Fruit fly (Drosophila melanogaster) whole organism, embryonic: ENCODE results near the gene Ufd4.

Source experiments
- BEAF-32 ChIP-seq: fragments of 200-800 bp; sonication (Bioruptor generic); optimal IDR thresholded peaks from 3 replicates; lab custom pipeline; 2017; ENCODE audit warnings: missing biosample characterization, missing genetic modification characterization, mild to moderate bottlenecking, moderate library complexity, missing genetic modification reagents
- CG1024 ChIP-seq: fragments of 200-800 bp; sonication (Bioruptor generic); IDR thresholded peaks from 2 replicates; pipeline ENCODE4 v1.3.6; 2022; ENCODE audit warnings: missing biosample characterization, missing genetic modification characterization
- CG10267 ChIP-seq: fragments of 200-800 bp; sonication (Bioruptor generic); optimal IDR thresholded peaks from 2 replicates; lab custom pipeline; 2018; ENCODE audit warnings: missing biosample characterization, mild to moderate bottlenecking, missing genetic modification characterization, moderate library complexity
- CG11723 ChIP-seq: fragments of 200-800 bp; sonication (Bioruptor generic); optimal IDR thresholded peaks from 2 replicates; lab custom pipeline; 2017; ENCODE audit warnings: missing biosample characterization, mild to moderate bottlenecking, missing genetic modification characterization
- CG12659 ChIP-seq: fragments of 200-800 bp; sonication (Bioruptor generic); optimal IDR thresholded peaks from 3 replicates; lab custom pipeline; 2017; ENCODE audit warnings: mild to moderate bottlenecking, missing biosample characterization, missing genetic modification reagents, missing genetic modification characterization
- CG14050 ChIP-seq: fragments of 200-800 bp; sonication (Bioruptor generic); IDR thresholded peaks from 3 replicates; pipeline ENCODE4 v1.3.6; 2022; ENCODE audit warnings: missing biosample characterization, missing genetic modification characterization
- CG14710 ChIP-seq: fragments of 200-800 bp; sonication (Bioruptor generic); optimal IDR thresholded peaks from 3 replicates; lab custom pipeline; 2019; ENCODE audit warnings: missing biosample characterization, mild to moderate bottlenecking, missing genetic modification characterization, moderate library complexity
- CG1603 ChIP-seq: fragments of 200-800 bp; sonication (Bioruptor generic); optimal IDR thresholded peaks from 2 replicates; lab custom pipeline; 2019; ENCODE audit warnings: missing biosample characterization, mild to moderate bottlenecking, missing genetic modification characterization, moderate library complexity
- CG17568 ChIP-seq: fragments of 200-800 bp; sonication (Bioruptor generic); optimal IDR thresholded peaks from 2 replicates; lab custom pipeline; 2018; ENCODE audit warnings: missing biosample characterization, mild to moderate bottlenecking, missing genetic modification characterization, moderate library complexity
- CG30020 ChIP-seq: fragments of 200-800 bp; optimal IDR thresholded peaks from 2 replicates; lab custom pipeline; 2019; ENCODE audit warnings: missing biosample characterization, mild to moderate bottlenecking, missing genetic modification characterization, moderate library complexity
- CG4617 ChIP-seq: fragments of 200-800 bp; sonication (Bioruptor generic); optimal IDR thresholded peaks from 3 replicates; lab custom pipeline; 2016; ENCODE audit warnings: missing biosample characterization, missing genetic modification characterization, borderline replicate concordance
- CG6791 ChIP-seq: fragments of 200-800 bp; sonication (Bioruptor generic); IDR thresholded peaks from 3 replicates; pipeline ENCODE4 v1.3.6; 2022; ENCODE audit warnings: missing biosample characterization, missing genetic modification characterization; ENCODE audit not compliant: partially characterized antibody
- CG7271 ChIP-seq: fragments of 200-800 bp; sonication (Bioruptor generic); optimal IDR thresholded peaks from 2 replicates; lab custom pipeline; 2018; ENCODE audit warnings: missing biosample characterization, mild to moderate bottlenecking, missing genetic modification characterization, moderate library complexity
- CG7745 ChIP-seq: fragments of 200-800 bp; sonication (Bioruptor generic); optimal IDR thresholded peaks from 2 replicates; lab custom pipeline; 2018; ENCODE audit warnings: missing biosample characterization, mild to moderate bottlenecking, missing genetic modification characterization, moderate library complexity
- CG8290 ChIP-seq, 3 experiments: fragments of 200-800 bp; sonication (Bioruptor generic); optimal IDR thresholded peaks; 2 replicates each; lab custom pipeline; 2016 to 2019; ENCODE audit warnings: missing biosample characterization in 3 of 3, missing genetic modification characterization in 3 of 3, mild to moderate bottlenecking in 2 of 3, moderate library complexity in 1 of 3
- CG9215 ChIP-seq: fragments of 200-800 bp; sonication (Bioruptor generic); IDR thresholded peaks from 2 replicates; pipeline ENCODE4 v1.3.6; 2022; ENCODE audit warnings: missing biosample characterization, missing genetic modification characterization
- CG9437 ChIP-seq: fragments of 200-800 bp; sonication (Bioruptor generic); optimal IDR thresholded peaks from 2 replicates; lab custom pipeline; 2018; ENCODE audit warnings: missing biosample characterization, mild to moderate bottlenecking, missing genetic modification characterization
- Dp ChIP-seq: fragments of 200-800 bp; sonication (Bioruptor generic); optimal IDR thresholded peaks from 2 replicates; lab custom pipeline; 2018; ENCODE audit warnings: missing biosample characterization, mild to moderate bottlenecking, missing genetic modification characterization, moderate library complexity
- E2f2 ChIP-seq: fragments of 200-800 bp; sonication (Bioruptor generic); IDR thresholded peaks from 2 replicates; pipeline ENCODE4 v1.3.6; 2022; ENCODE audit warnings: missing biosample characterization, missing genetic modification characterization
- Fer1 ChIP-seq: fragments of 200-800 bp; sonication (Bioruptor generic); optimal IDR thresholded peaks from 2 replicates; lab custom pipeline; 2017; ENCODE audit warnings: missing biosample characterization, mild to moderate bottlenecking, missing genetic modification characterization
- MBD-R2 ChIP-seq: fragments of 200-800 bp; sonication (Bioruptor generic); IDR thresholded peaks from 2 replicates; pipeline ENCODE4 v1.3.6; 2022; ENCODE audit warnings: missing biosample characterization, missing genetic modification characterization
- MESR4 ChIP-seq: fragments of 200-800 bp; sonication (Bioruptor generic); optimal IDR thresholded peaks from 2 replicates; lab custom pipeline; 2018; ENCODE audit warnings: missing biosample characterization, mild to moderate bottlenecking, missing genetic modification characterization, moderate library complexity
- Med ChIP-seq: fragments of 200-800 bp; sonication (Bioruptor generic); peaks from one replicate; lab custom pipeline; 2016; ENCODE audit warnings: missing biosample characterization, missing genetic modification characterization, mild to moderate bottlenecking, inconsistent platforms, moderate library complexity
- Mrtf ChIP-seq: fragments of 200-800 bp; sonication (Bioruptor generic); IDR thresholded peaks from 3 replicates; pipeline ENCODE4 v1.3.6; 2022; ENCODE audit warnings: missing biosample characterization, missing genetic modification characterization
- Nf-YC ChIP-seq: fragments of 200-800 bp; optimal IDR thresholded peaks from 3 replicates; lab custom pipeline; 2019; ENCODE audit warnings: missing biosample characterization, mild to moderate bottlenecking, missing genetic modification characterization, moderate library complexity
- Oli ChIP-seq: fragments of 200-800 bp; sonication (Bioruptor generic); optimal IDR thresholded peaks from 2 replicates; lab custom pipeline; 2018; ENCODE audit warnings: missing biosample characterization, mild to moderate bottlenecking, missing genetic modification characterization, moderate library complexity
- Sry-δ ChIP-seq: fragments of 200-800 bp; sonication (Bioruptor generic); optimal IDR thresholded peaks from 2 replicates; lab custom pipeline; 2016; ENCODE audit warnings: missing biosample characterization, missing genetic modification characterization
- Tbp ChIP-seq: fragments of >200 bp; optimal IDR thresholded peaks from 2 replicates; lab custom pipeline; 2018; ENCODE audit warnings: missing biosample characterization, missing genetic modification characterization
- Vsx1 ChIP-seq: fragments of 200-800 bp; sonication (Bioruptor generic); optimal IDR thresholded peaks from 2 replicates; lab custom pipeline; 2017; ENCODE audit warnings: missing biosample characterization, mild to moderate bottlenecking, missing genetic modification characterization, missing genetic modification reagents
- aop ChIP-seq: fragments of 200-800 bp; sonication (Bioruptor generic); IDR thresholded peaks from 2 replicates; pipeline ENCODE4 v1.3.6; 2022; ENCODE audit warnings: missing biosample characterization, missing genetic modification characterization
- cg ChIP-seq: fragments of 200-800 bp; sonication (Bioruptor generic); optimal IDR thresholded peaks from 3 replicates; lab custom pipeline; 2019; ENCODE audit warnings: missing biosample characterization, mild to moderate bottlenecking, missing genetic modification characterization, moderate library complexity
- chm ChIP-seq: fragments of 200-800 bp; sonication (Bioruptor generic); IDR thresholded peaks from 2 replicates; pipeline ENCODE4 v1.3.6; 2022; ENCODE audit warnings: missing biosample characterization, missing genetic modification characterization
- crol ChIP-seq: fragments of 200-800 bp; sonication (Bioruptor generic); IDR thresholded peaks from 2 replicates; pipeline ENCODE4 v1.3.6; 2022; ENCODE audit warnings: missing biosample characterization, missing genetic modification characterization
- dm ChIP-seq: fragments of 200-800 bp; sonication (Bioruptor generic); optimal IDR thresholded peaks from 3 replicates; lab custom pipeline; 2016; ENCODE audit warnings: missing biosample characterization, missing genetic modification characterization
- gfzf ChIP-seq: fragments of 200-800 bp; sonication (Bioruptor generic); optimal IDR thresholded peaks from 2 replicates; lab custom pipeline; 2016; ENCODE audit warnings: missing biosample characterization, mild to moderate bottlenecking, missing genetic modification characterization, moderate library complexity
- maf-S ChIP-seq: fragments of 200-800 bp; sonication (Bioruptor generic); optimal IDR thresholded peaks from 2 replicates; lab custom pipeline; 2016; ENCODE audit warnings: missing biosample characterization, missing genetic modification characterization
- nerfin-1 ChIP-seq: fragments of 200-800 bp; sonication (Bioruptor generic); optimal IDR thresholded peaks from 3 replicates; lab custom pipeline; 2019; ENCODE audit warnings: missing biosample characterization, mild to moderate bottlenecking, missing genetic modification characterization, moderate library complexity
- pfk ChIP-seq: fragments of 200-800 bp; sonication (Bioruptor generic); optimal IDR thresholded peaks from 2 replicates; lab custom pipeline; 2018; ENCODE audit warnings: missing biosample characterization, mild to moderate bottlenecking, missing genetic modification characterization, moderate library complexity
- phol ChIP-seq: fragments of 200-800 bp; sonication (Bioruptor generic); optimal IDR thresholded peaks from 3 replicates; lab custom pipeline; 2018; ENCODE audit warnings: missing biosample characterization, mild to moderate bottlenecking, missing genetic modification characterization, moderate library complexity
- pzg ChIP-seq: fragments of 200-800 bp; sonication (Bioruptor generic); optimal IDR thresholded peaks from 3 replicates; lab custom pipeline; 2018; ENCODE audit warnings: missing biosample characterization, mild to moderate bottlenecking, missing genetic modification characterization, moderate library complexity
- row ChIP-seq: fragments of 200-800 bp; sonication (Bioruptor generic); IDR thresholded peaks from 3 replicates; pipeline ENCODE4 v1.3.6; 2022; ENCODE audit warnings: missing biosample characterization, missing genetic modification characterization
- stwl ChIP-seq: fragments of 200-800 bp; sonication (Bioruptor generic); optimal IDR thresholded peaks from 3 replicates; lab custom pipeline; 2018; ENCODE audit warnings: missing biosample characterization, mild to moderate bottlenecking, missing genetic modification characterization, moderate library complexity
- tap ChIP-seq: fragments of 200-800 bp; optimal IDR thresholded peaks from 3 replicates; lab custom pipeline; 2019; ENCODE audit warnings: missing biosample characterization, mild to moderate bottlenecking, missing genetic modification characterization, moderate library complexity

Gene Ufd4

DNA sequence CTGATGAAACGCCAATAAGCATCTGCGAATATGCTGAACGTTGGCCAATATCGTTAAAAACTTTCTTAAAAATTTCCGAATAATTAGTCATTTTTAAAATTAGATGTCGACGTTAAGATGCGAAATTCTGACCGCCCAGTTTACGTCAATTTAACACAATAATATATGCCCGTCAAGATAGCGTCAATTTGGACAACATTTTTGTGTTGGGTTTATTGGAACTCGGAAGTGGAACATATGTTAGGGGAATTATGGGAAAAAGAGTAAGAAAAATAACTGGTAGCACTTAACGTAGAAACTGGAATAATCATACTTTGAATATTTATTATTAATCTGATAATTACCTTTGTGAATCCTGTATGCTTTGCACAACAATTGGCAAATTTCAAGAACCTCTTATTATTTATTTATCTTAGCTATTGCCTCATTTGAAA is 36.4 kb downstream of the Ufd4 start, which contains the start of gene CG5676 (continued):
- TF ChIP-seq Nf-YC (tag; lab: Kevin White, UChicago): no peak
- peak; percentile 57 for TF ChIP-seq CG12659 (GFP tag; lab: Kevin White, UChicago)
- TF ChIP-seq aop (GFP tag; lab: Robert Waterston, UW): no peak
- TF ChIP-seq MESR4 (GFP tag; lab: Kevin White, UChicago): peak; percentile 77
- no peak for TF ChIP-seq maf-S (GFP tag; lab: Kevin White, UChicago)
- peak; percentile 71 for TF ChIP-seq pzg
- TF ChIP-seq chm: no peak
- TF ChIP-seq CG1024 (GFP tag; lab: Robert Waterston, UW): peak; percentile 90
- peak; percentile 99 for TF ChIP-seq CG30020
- peak; percentile 11 for TF ChIP-seq nerfin-1 (tag; lab: Kevin White, UChicago)
- TF ChIP-seq MBD-R2 (GFP tag; lab: Robert Waterston, UW): peak; percentile 70
- TF ChIP-seq CG7745 (tag; lab: Kevin White, UChicago): peak; percentile 36
- TF ChIP-seq gfzf (GFP tag; lab: Kevin White, UChicago): peak; percentile 39
- peak; percentile 14 for TF ChIP-seq CG8290 (GFP tag; optimal IDR thresholded peaks at IDR 0.05; lab: Kevin White, UChicago)
- TF ChIP-seq CG8290 (tag; optimal IDR thresholded peaks at IDR 0.05; lab: Kevin White, UChicago): no peak
- peak; percentile 25 for TF ChIP-seq Dp (GFP tag; lab: Kevin White, UChicago)
- peak; percentile 44 for TF ChIP-seq CG14710
- no peak for TF ChIP-seq Mrtf (GFP tag; lab: Robert Waterston, UW)
- no peak for TF ChIP-seq tap (tag; lab: Kevin White, UChicago)
- TF ChIP-seq CG1603 (tag; lab: Kevin White, UChicago): peak; percentile 100
- TF ChIP-seq CG6791 (GFP tag; lab: Robert Waterston, UW): peak; percentile 20; the same call in 1 of the 3 replicates
- TF ChIP-seq CG7271: peak; percentile 23
- peak; percentile 51 for TF ChIP-seq CG11723 (GFP tag; lab: Kevin White, UChicago)
- TF ChIP-seq Fer1: peak; percentile 19
- TF ChIP-seq CG10267 (tag; lab: Kevin White, UChicago): peak; percentile 17
- TF ChIP-seq row (GFP tag; lab: Robert Waterston, UW): peak; percentile 50; the same call in 1 of the 3 replicates
- TF ChIP-seq dm (GFP tag; lab: Kevin White, UChicago): no peak
- peak; percentile 59 for TF ChIP-seq Med (GFP tag; lab: Kevin White, UChicago)
- peak; percentile 54 for TF ChIP-seq CG9437 (GFP tag; lab: Kevin White, UChicago)
- TF ChIP-seq pfk (GFP tag; lab: Kevin White, UChicago): peak; percentile 97
- TF ChIP-seq stwl (tag; lab: Kevin White, UChicago): peak; percentile 52
- peak; percentile 15 for TF ChIP-seq CG4617 (GFP tag; lab: Kevin White, UChicago)
- no peak for TF ChIP-seq Vsx1 (GFP tag; lab: Kevin White, UChicago)
- no peak for TF ChIP-seq Oli
- TF ChIP-seq E2f2 (GFP tag; lab: Robert Waterston, UW): 0 out of 2 replicates have a peak, but pooled peaks have one; percentile 8
- no peak for TF ChIP-seq CG17568 (GFP tag; lab: Kevin White, UChicago)
- no peak for TF ChIP-seq crol
- TF ChIP-seq Tbp (GFP tag; lab: Kevin White, UChicago): no peak
- TF ChIP-seq Sry-δ (GFP tag; lab: Kevin White, UChicago): peak; percentile 38
- TF ChIP-seq BEAF-32 (GFP tag; lab: Kevin White, UChicago): peak; percentile 31
- peak; percentile 5 for TF ChIP-seq cg (GFP tag; lab: Kevin White, UChicago)
- no peak for TF ChIP-seq CG14050 (GFP tag; lab: Robert Waterston, UW)
- TF ChIP-seq CG9215 (GFP tag; lab: Robert Waterston, UW): no peak
- TF ChIP-seq phol: peak; percentile 26
